Fruit fly (Drosophila melanogaster): ENCODE results near the gene Fadd.

Gene Fadd

dm6 chr3R:22035552-22035951 is 1.3 kb downstream of the Fadd start (continued):
- no peak for TF ChIP-seq sd (tag; optimal IDR thresholded peaks at IDR 0.05)
- TF ChIP-seq CG30020 (tag; optimal IDR thresholded peaks at IDR 0.05) = no peak
- no peak for TF ChIP-seq BtbVII (GFP tag; optimal IDR thresholded peaks at IDR 0.05)
- TF ChIP-seq Meics (GFP tag; optimal IDR thresholded peaks at IDR 0.05) = no peak
- TF ChIP-seq CG10462 (GFP tag; optimal IDR thresholded peaks at IDR 0.05) = no peak
- TF ChIP-seq CG11085 (GFP tag; IDR thresholded peaks at IDR 0.05) = no peak
- peak; percentile 77 for TF ChIP-seq MBD-R2 (GFP tag; IDR thresholded peaks at IDR 0.05)
- peak; percentile 78; the same call in 2 of the 3 replicates for TF ChIP-seq CG7963 (GFP tag; IDR thresholded peaks at IDR 0.05; ENCODE audit: partially characterized antibody)
- TF ChIP-seq sisA (GFP tag; IDR thresholded peaks at IDR 0.05) = no peak
- no peak for TF ChIP-seq CG8089 (GFP tag; optimal IDR thresholded peaks at IDR 0.05)
- no peak for TF ChIP-seq CG3726 (GFP tag; IDR thresholded peaks at IDR 0.05)
- TF ChIP-seq fd3F (GFP tag; optimal IDR thresholded peaks at IDR 0.05) = no peak
- no peak for TF ChIP-seq lov (optimal IDR thresholded peaks at IDR 0.05)
- TF ChIP-seq lov (GFP tag; IDR thresholded peaks at IDR 0.05) = no peak
- no peak for TF ChIP-seq wek (GFP tag; optimal IDR thresholded peaks at IDR 0.05)
- no peak for TF ChIP-seq CG5245 (GFP tag; optimal IDR thresholded peaks at IDR 0.05)
- TF ChIP-seq hth (optimal IDR thresholded peaks at IDR 0.05) = no peak
- no peak for TF ChIP-seq tin (GFP tag; optimal IDR thresholded peaks at IDR 0.05)
- TF ChIP-seq CG4424 (GFP tag; optimal IDR thresholded peaks at IDR 0.05) = no peak
- peak; percentile 71 for TF ChIP-seq Ets97D (GFP tag; optimal IDR thresholded peaks at IDR 0.05)
- TF ChIP-seq CG10979 (tag; optimal IDR thresholded peaks at IDR 0.05) = no peak
- no peak for TF ChIP-seq Bdp1 (GFP tag; optimal IDR thresholded peaks at IDR 0.05)
- peak; percentile 23 for TF ChIP-seq CG9797 (GFP tag; optimal IDR thresholded peaks at IDR 0.05)
- no peak for TF ChIP-seq phol (tag; optimal IDR thresholded peaks at IDR 0.05)
- no peak for TF ChIP-seq CG32532 (GFP tag; IDR thresholded peaks at IDR 0.05)
- TF ChIP-seq slp2 (GFP tag; optimal IDR thresholded peaks at IDR 0.05) = no peak
- TF ChIP-seq CG14050 (GFP tag; IDR thresholded peaks at IDR 0.05) = no peak
- TF ChIP-seq CG34376 (GFP tag; optimal IDR thresholded peaks at IDR 0.05) = no peak
- no peak for TF ChIP-seq CG6272 (GFP tag; IDR thresholded peaks at IDR 0.05)
- 0 out of 3 replicates have a peak, but pooled peaks have one; percentile 42 for TF ChIP-seq hb (GFP tag; IDR thresholded peaks at IDR 0.05; ENCODE audit: partially characterized antibody)
- no peak for TF ChIP-seq Sox102F (GFP tag; optimal IDR thresholded peaks at IDR 0.05)
- TF ChIP-seq CG2678 (tag; optimal IDR thresholded peaks at IDR 0.05) = no peak
- TF ChIP-seq CG4707 (GFP tag; optimal IDR thresholded peaks at IDR 0.05) = no peak
- TF ChIP-seq Oaz (GFP tag; IDR thresholded peaks at IDR 0.05) = no peak
- TF ChIP-seq abd-A (tag; optimal IDR thresholded peaks at IDR 0.05) = no peak
- TF ChIP-seq Hmx (GFP tag; optimal IDR thresholded peaks at IDR 0.05) = no peak
- no peak for TF ChIP-seq pan (optimal IDR thresholded peaks at IDR 0.05)
- TF ChIP-seq pan (GFP tag; optimal IDR thresholded peaks at IDR 0.05 in 1 of 2, IDR thresholded peaks at IDR 0.05 in 1 of 2) = no peak
- TF ChIP-seq nerfin-2 (GFP tag; IDR thresholded peaks at IDR 0.05; ENCODE audit: partially characterized antibody) = peak; percentile 64
- TF ChIP-seq CG17802 (tag; optimal IDR thresholded peaks at IDR 0.05) = no peak
- peak; percentile 86 for TF ChIP-seq amos (GFP tag; IDR thresholded peaks at IDR 0.05; ENCODE audit: partially characterized antibody)
- no peak for TF ChIP-seq da (GFP tag; optimal IDR thresholded peaks at IDR 0.05)
- TF ChIP-seq HLH4C (GFP tag; IDR thresholded peaks at IDR 0.05; ENCODE audit: partially characterized antibody) = peak; percentile 78
- no peak for TF ChIP-seq Ravus (GFP tag; IDR thresholded peaks at IDR 0.05)
- peak in 1 of 2 experiments; percentile 82 for TF ChIP-seq insv (GFP tag; optimal IDR thresholded peaks at IDR 0.05)
- peak; percentile 35 for TF ChIP-seq MESR4 (GFP tag; optimal IDR thresholded peaks at IDR 0.05)
- peak; percentile 20; the same call in 1 of the 2 replicates for TF ChIP-seq onecut (GFP tag; IDR thresholded peaks at IDR 0.05)
- no peak for TF ChIP-seq Atf6 (GFP tag; IDR thresholded peaks at IDR 0.05)
- TF ChIP-seq Dek (tag; optimal IDR thresholded peaks at IDR 0.05) = no peak
- TF ChIP-seq unpg (GFP tag; optimal IDR thresholded peaks at IDR 0.05) = no peak
- TF ChIP-seq Tbp (GFP tag; optimal IDR thresholded peaks at IDR 0.05) = no peak
- TF ChIP-seq CrebB (tag; optimal IDR thresholded peaks at IDR 0.05) = no peak

All from whole organism, embryonic.